Fruit fly (Drosophila melanogaster) whole organism, embryonic: ENCODE results near the gene CG43218.

ENCODE experiments used
- Adf1 ChIP-seq: fragments of 200-800 bp; sonication (Bioruptor generic); IDR thresholded peaks from 2 replicates; pipeline ENCODE4 v1.3.6; 2022; ENCODE audit warnings: missing biosample characterization, missing genetic modification characterization
- BEAF-32 ChIP-seq: fragments of 200-800 bp; sonication (Bioruptor generic); optimal IDR thresholded peaks from 3 replicates; lab custom pipeline; 2017; ENCODE audit warnings: missing biosample characterization, missing genetic modification characterization, mild to moderate bottlenecking, moderate library complexity, missing genetic modification reagents
- CG10274 ChIP-seq: fragments of 200-800 bp; sonication (Bioruptor generic); optimal IDR thresholded peaks from 3 replicates; lab custom pipeline; 2017; ENCODE audit warnings: missing biosample characterization, mild to moderate bottlenecking, missing genetic modification characterization
- CG11723 ChIP-seq: fragments of 200-800 bp; sonication (Bioruptor generic); optimal IDR thresholded peaks from 2 replicates; lab custom pipeline; 2017; ENCODE audit warnings: missing biosample characterization, mild to moderate bottlenecking, missing genetic modification characterization
- CG13775 ChIP-seq: fragments of 200-800 bp; sonication (Bioruptor generic); optimal IDR thresholded peaks from 3 replicates; lab custom pipeline; 2017; ENCODE audit warnings: missing biosample characterization, mild to moderate bottlenecking, missing genetic modification characterization
- CG15269 ChIP-seq: fragments of 200-800 bp; sonication (Bioruptor generic); optimal IDR thresholded peaks from 2 replicates; lab custom pipeline; 2018; ENCODE audit warnings: missing biosample characterization, mild to moderate bottlenecking, missing genetic modification characterization, moderate library complexity
- CG16813 ChIP-seq: fragments of 200-800 bp; sonication (Bioruptor generic); IDR thresholded peaks from 3 replicates; pipeline ENCODE4 v1.3.6; 2022; ENCODE audit warnings: missing biosample characterization, missing genetic modification characterization; ENCODE audit not compliant: partially characterized antibody
- CG17802 ChIP-seq: fragments of 200-800 bp; sonication (Bioruptor generic); optimal IDR thresholded peaks from 2 replicates; lab custom pipeline; 2018; ENCODE audit warnings: missing biosample characterization, mild to moderate bottlenecking, missing genetic modification characterization, moderate library complexity
- CG3065 ChIP-seq: fragments of 200-800 bp; sonication (Bioruptor generic); optimal IDR thresholded peaks from 2 replicates; lab custom pipeline; 2016; ENCODE audit warnings: missing biosample characterization, missing genetic modification characterization
- CG4730 ChIP-seq: fragments of 200-800 bp; sonication (Bioruptor generic); IDR thresholded peaks from 2 replicates; pipeline ENCODE4 v1.3.6; 2022; ENCODE audit warnings: missing biosample characterization, missing genetic modification characterization
- CG5245 ChIP-seq: fragments of 200-800 bp; sonication (Bioruptor generic); optimal IDR thresholded peaks from 3 replicates; lab custom pipeline; 2016; ENCODE audit warnings: missing biosample characterization, missing genetic modification characterization
- CG6175 ChIP-seq: fragments of 200-800 bp; sonication (Bioruptor generic); IDR thresholded peaks from 3 replicates; pipeline ENCODE4 v1.3.6; 2022; ENCODE audit warnings: missing biosample characterization, missing genetic modification characterization
- CG7745 ChIP-seq: fragments of 200-800 bp; sonication (Bioruptor generic); optimal IDR thresholded peaks from 2 replicates; lab custom pipeline; 2018; ENCODE audit warnings: missing biosample characterization, mild to moderate bottlenecking, missing genetic modification characterization, moderate library complexity
- CG9797 ChIP-seq: fragments of 200-800 bp; sonication (Bioruptor generic); optimal IDR thresholded peaks from 3 replicates; lab custom pipeline; 2018; ENCODE audit warnings: missing biosample characterization, mild to moderate bottlenecking, missing genetic modification characterization
- CG9817 ChIP-seq: fragments of 200-800 bp; sonication (Bioruptor generic); optimal IDR thresholded peaks from 2 replicates; lab custom pipeline; 2018; ENCODE audit warnings: missing biosample characterization, mild to moderate bottlenecking, missing genetic modification characterization, moderate library complexity
- Dref ChIP-seq: fragments of 200-800 bp; sonication (Bioruptor generic); IDR thresholded peaks from 2 replicates; pipeline ENCODE4 v1.3.6; 2022; ENCODE audit warnings: missing biosample characterization, missing genetic modification characterization
- Elba2 ChIP-seq: fragments of 200-800 bp; sonication (Bioruptor generic); optimal IDR thresholded peaks from 3 replicates; lab custom pipeline; 2016; ENCODE audit warnings: missing biosample characterization, missing genetic modification characterization
- Gug ChIP-seq: fragments of 200-800 bp; sonication (Bioruptor generic); IDR thresholded peaks from 4 replicates; pipeline ENCODE4 v1.3.6; 2022; ENCODE audit warnings: missing biosample characterization, missing genetic modification characterization
- Lim3 ChIP-seq: fragments of 200-800 bp; sonication (Bioruptor generic); IDR thresholded peaks from 2 replicates; pipeline ENCODE4 v1.3.6; 2022; ENCODE audit warnings: missing biosample characterization, missing genetic modification characterization
- MTF-1 ChIP-seq: fragments of 200-800 bp; sonication (Bioruptor generic); optimal IDR thresholded peaks from 2 replicates; lab custom pipeline; 2018; ENCODE audit warnings: missing biosample characterization, mild to moderate bottlenecking, missing genetic modification characterization, borderline replicate concordance
- Mad ChIP-seq: fragments of 200-800 bp; sonication (Bioruptor generic); optimal IDR thresholded peaks from 2 replicates; lab custom pipeline; 2016; ENCODE audit warnings: missing biosample characterization, missing genetic modification characterization
- Spps ChIP-seq: fragments of 200-800 bp; sonication (Bioruptor generic); optimal IDR thresholded peaks from 2 replicates; lab custom pipeline; 2018; ENCODE audit warnings: missing biosample characterization, mild to moderate bottlenecking, missing genetic modification characterization
- Sry-δ ChIP-seq: fragments of 200-800 bp; sonication (Bioruptor generic); optimal IDR thresholded peaks from 2 replicates; lab custom pipeline; 2016; ENCODE audit warnings: missing biosample characterization, missing genetic modification characterization
- Usf ChIP-seq: fragments of 200-800 bp; sonication (Bioruptor generic); optimal IDR thresholded peaks from 2 replicates; lab custom pipeline; 2017; ENCODE audit warnings: missing genotype, missing biosample characterization, missing genetic modification characterization
- Xrp1 ChIP-seq: fragments of 200-800 bp; sonication (Bioruptor generic); IDR thresholded peaks from 2 replicates; pipeline ENCODE4 v1.3.6; 2022; ENCODE audit warnings: missing biosample characterization, missing genetic modification characterization
- ash1 ChIP-seq: fragments of 200-800 bp; sonication (Bioruptor generic); optimal IDR thresholded peaks from 2 replicates; lab custom pipeline; 2018; ENCODE audit warnings: missing biosample characterization, mild to moderate bottlenecking, missing genetic modification characterization
- ato ChIP-seq: fragments of 200-800 bp; sonication (Bioruptor generic); IDR thresholded peaks from 2 replicates; pipeline ENCODE4 v1.3.6; 2022; ENCODE audit warnings: missing biosample characterization, missing genetic modification characterization; ENCODE audit not compliant: partially characterized antibody
- bowl ChIP-seq: fragments of 200-800 bp; sonication (Bioruptor generic); IDR thresholded peaks from 2 replicates; pipeline ENCODE4 v1.3.6; 2022; ENCODE audit warnings: missing biosample characterization, missing genetic modification characterization
- btn ChIP-seq: fragments of 200-800 bp; sonication (Bioruptor generic); optimal IDR thresholded peaks from 2 replicates; lab custom pipeline; 2016; ENCODE audit warnings: missing biosample characterization, missing genetic modification characterization
- chn ChIP-seq: fragments of 200-800 bp; sonication (Bioruptor generic); optimal IDR thresholded peaks from 2 replicates; lab custom pipeline; 2016; ENCODE audit warnings: missing biosample characterization, missing genetic modification characterization
- ci ChIP-seq: fragments of 200-800 bp; sonication (Bioruptor generic); IDR thresholded peaks from 3 replicates; pipeline ENCODE4 v1.3.6; 2022; ENCODE audit warnings: missing biosample characterization, missing genetic modification characterization
- eve ChIP-seq, 2 experiments: fragments of >200 bp; optimal IDR thresholded peaks; 2 replicates each; lab custom pipeline; 2017; ENCODE audit warnings: missing biosample characterization in 2 of 2, missing genetic modification characterization in 2 of 2
- ham ChIP-seq: fragments of 200-800 bp; sonication (Bioruptor generic); IDR thresholded peaks from 2 replicates; pipeline ENCODE4 v1.3.6; 2022; ENCODE audit warnings: missing biosample characterization, missing genetic modification characterization
- her ChIP-seq: fragments of 200-800 bp; sonication (Bioruptor generic); optimal IDR thresholded peaks from 2 replicates; lab custom pipeline; 2016; ENCODE audit warnings: missing biosample characterization, missing genetic modification characterization
- insv ChIP-seq, 2 experiments: fragments of 200-800 bp; sonication (Bioruptor generic); optimal IDR thresholded peaks; 3 replicates each; lab custom pipeline; 2016 to 2018; ENCODE audit warnings: missing biosample characterization in 2 of 2, missing genetic modification characterization in 2 of 2
- inv ChIP-seq: fragments of 200-800 bp; sonication (Bioruptor generic); IDR thresholded peaks from 2 replicates; pipeline ENCODE4 v1.3.6; 2022; ENCODE audit warnings: missing biosample characterization, missing genetic modification characterization; ENCODE audit not compliant: partially characterized antibody
- jing ChIP-seq: fragments of 200-800 bp; sonication (Bioruptor generic); optimal IDR thresholded peaks from 2 replicates; lab custom pipeline; 2018; ENCODE audit warnings: missing biosample characterization, mild to moderate bottlenecking, missing genetic modification characterization
- nerfin-2 ChIP-seq: fragments of 200-800 bp; sonication (Bioruptor generic); IDR thresholded peaks from 2 replicates; pipeline ENCODE4 v1.3.6; 2022; ENCODE audit warnings: missing biosample characterization, missing genetic modification characterization; ENCODE audit not compliant: partially characterized antibody
- pb ChIP-seq: fragments of 200-800 bp; sonication (Bioruptor generic); optimal IDR thresholded peaks from 3 replicates; lab custom pipeline; 2016; ENCODE audit warnings: missing biosample characterization, missing genetic modification characterization
- prd ChIP-seq, 3 experiments: fragments of >200 bp in 2 of 3; fragments of 200-800 bp in 1 of 3; sonication (Bioruptor generic) in 1 of 3; optimal IDR thresholded peaks in 2 of 3; IDR thresholded peaks in 1 of 3; 2 replicates in 2 of 3; 3 replicates in 1 of 3; pipeline versions ENCODE4 v1.3.6 to Lab custom; 2017 to 2022; ENCODE audit warnings: missing biosample characterization in 1 of 3, missing genetic modification characterization in 1 of 3
- ranshi ChIP-seq: fragments of 200-800 bp; sonication (Bioruptor generic); IDR thresholded peaks from 2 replicates; pipeline ENCODE4 v1.3.6; 2022; ENCODE audit warnings: missing biosample characterization, missing genetic modification characterization
- rib ChIP-seq: fragments of 200-800 bp; sonication (Bioruptor generic); IDR thresholded peaks from 2 replicates; pipeline ENCODE4 v1.3.6; 2022; ENCODE audit warnings: missing biosample characterization, missing genetic modification characterization
- ro ChIP-seq: fragments of 200-800 bp; sonication (Bioruptor generic); IDR thresholded peaks from 2 replicates; pipeline ENCODE4 v1.3.6; 2022; ENCODE audit warnings: missing biosample characterization, missing genetic modification characterization
- schlank ChIP-seq: fragments of 200-800 bp; sonication (Bioruptor generic); optimal IDR thresholded peaks from 2 replicates; lab custom pipeline; 2018; ENCODE audit warnings: missing biosample characterization, mild to moderate bottlenecking, missing genetic modification characterization
- slbo ChIP-seq: fragments of 200-800 bp; sonication (Bioruptor generic); IDR thresholded peaks from 2 replicates; pipeline ENCODE4 v1.3.6; 2022; ENCODE audit warnings: missing biosample characterization, missing genetic modification characterization
- tll ChIP-seq, 2 experiments: fragments of 200-800 bp in 1 of 2; fragments of >200 bp in 1 of 2; sonication (Bioruptor generic) in 1 of 2; optimal IDR thresholded peaks; 2 replicates each; lab custom pipeline; 2017 to 2019; ENCODE audit warnings: missing biosample characterization in 2 of 2, missing genetic modification characterization in 2 of 2, mild to moderate bottlenecking in 1 of 2, moderate library complexity in 1 of 2
- tup ChIP-seq: fragments of 200-800 bp; sonication (Bioruptor generic); optimal IDR thresholded peaks from 2 replicates; lab custom pipeline; 2016; ENCODE audit warnings: missing biosample characterization, mild to moderate bottlenecking, missing genetic modification characterization, moderate library complexity
- vfl ChIP-seq: fragments of 200-800 bp; sonication (Bioruptor generic); optimal IDR thresholded peaks from 2 replicates; lab custom pipeline; 2016; ENCODE audit warnings: missing biosample characterization, missing genetic modification characterization

Gene CG43218

DNA sequence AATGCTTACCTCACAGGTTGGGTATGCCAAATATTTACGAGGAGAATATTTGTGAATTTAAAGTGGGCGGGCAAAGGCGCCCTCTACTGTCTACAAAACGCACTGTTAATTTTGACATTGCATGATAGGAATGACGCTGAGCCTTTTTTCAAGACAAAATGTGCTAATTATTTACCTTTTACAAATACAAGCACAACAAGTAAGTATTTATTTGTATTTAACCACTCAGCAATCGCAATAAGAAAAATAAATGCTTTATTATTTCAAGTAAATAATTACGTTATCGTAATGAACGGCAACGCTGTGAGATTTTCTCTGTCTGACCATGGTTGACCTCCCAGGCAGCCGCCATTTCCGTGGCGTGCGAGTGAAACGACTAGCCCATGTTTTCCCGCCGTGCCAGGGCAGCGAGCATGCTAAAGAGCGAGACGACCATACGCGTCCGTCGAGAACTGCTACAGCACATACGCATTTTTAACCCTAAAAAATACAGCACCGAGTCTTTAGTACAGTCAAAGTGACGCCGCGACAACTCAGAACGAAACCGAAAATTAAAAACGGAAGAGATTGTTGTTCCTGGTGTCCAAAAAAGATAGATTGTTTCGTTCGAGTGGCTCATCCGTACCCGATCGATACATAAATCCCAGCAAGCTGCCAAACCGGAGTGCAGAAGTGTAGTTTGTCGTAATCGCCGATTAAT, 28.0 kb downstream of the CG43218 start, which contains the start of the genes CG12974 and pzg (continued):
- no peak for TF ChIP-seq eve (GFP tag; optimal IDR thresholded peaks at IDR 0.05; lab: Kevin White, UChicago)
- TF ChIP-seq ranshi (GFP tag; lab: Robert Waterston, UW), result peak; percentile 61; the same call in 1 of the 2 replicates
- peak; percentile 41 for TF ChIP-seq CG10274 (GFP tag; lab: Kevin White, UChicago)
- peak; percentile 59 for TF ChIP-seq CG15269
- TF ChIP-seq inv (GFP tag; lab: Robert Waterston, UW), result peak; percentile 85
- TF ChIP-seq nerfin-2 (GFP tag; lab: Robert Waterston, UW), result peak; percentile 71
- TF ChIP-seq Gug, result no peak
- TF ChIP-seq CG9817 (tag; lab: Kevin White, UChicago), result peak; percentile 87
- no peak; the same call in 1 of the 2 replicates for TF ChIP-seq Lim3 (GFP tag; lab: Robert Waterston, UW)
- TF ChIP-seq ash1 (GFP tag; lab: Kevin White, UChicago), result no peak
- TF ChIP-seq ato, result peak; percentile 67; the same call in 1 of the 2 replicates
- peak; percentile 88 for TF ChIP-seq slbo (GFP tag; lab: Robert Waterston, UW)
- peak; percentile 61 for TF ChIP-seq Usf
- no peak for TF ChIP-seq CG7745 (tag; lab: Kevin White, UChicago)
- peak; percentile 47 for TF ChIP-seq tup
- TF ChIP-seq CG4730 (GFP tag; lab: Robert Waterston, UW), result peak; percentile 61
- peak; percentile 7 for TF ChIP-seq schlank (tag; lab: Kevin White, UChicago)
- TF ChIP-seq CG17802 (tag; lab: Kevin White, UChicago), result peak; percentile 79
- peak; percentile 54 for TF ChIP-seq Adf1 (GFP tag; lab: Robert Waterston, UW)
- TF ChIP-seq MTF-1 (GFP tag; lab: Kevin White, UChicago), result peak; percentile 35
- peak; percentile 69 for TF ChIP-seq BEAF-32 (GFP tag; lab: Kevin White, UChicago)
- peak; percentile 72 for TF ChIP-seq Sry-δ (GFP tag; lab: Kevin White, UChicago)
- TF ChIP-seq vfl (GFP tag; lab: Kevin White, UChicago), result peak; percentile 49
- TF ChIP-seq prd (optimal IDR thresholded peaks at IDR 0.05; lab: Kevin White, UChicago), result no peak
- peak; percentile 91 for TF ChIP-seq prd (GFP tag; IDR thresholded peaks at IDR 0.05; lab: Robert Waterston, UW)
- peak; percentile 14 for TF ChIP-seq Spps
- no peak for TF ChIP-seq btn (GFP tag; lab: Kevin White, UChicago)
- TF ChIP-seq insv (GFP tag; optimal IDR thresholded peaks at IDR 0.05; lab: Kevin White, UChicago), result peak in 1 of 2 experiments; percentile 42
- no peak; the same call in 1 of the 2 replicates for TF ChIP-seq rib (GFP tag; lab: Robert Waterston, UW)
- TF ChIP-seq pb, result peak; percentile 39
- TF ChIP-seq Elba2 (GFP tag; lab: Kevin White, UChicago), result no peak
- TF ChIP-seq tll (GFP tag; optimal IDR thresholded peaks at IDR 0.05; lab: Kevin White, UChicago), result peak; percentile 37 to 71
- TF ChIP-seq CG13775 (GFP tag; lab: Kevin White, UChicago), result peak; percentile 94
- TF ChIP-seq chn (GFP tag; lab: Kevin White, UChicago), result peak; percentile 86
- TF ChIP-seq ci (GFP tag; lab: Robert Waterston, UW), result peak; percentile 88
- no peak for TF ChIP-seq her (GFP tag; lab: Kevin White, UChicago)
- peak; percentile 64; the same call in 1 of the 2 replicates for TF ChIP-seq ro
- TF ChIP-seq jing (GFP tag; lab: Kevin White, UChicago), result peak; percentile 69
- 0 out of 3 replicates have a peak, but pooled peaks have one; percentile 6 for TF ChIP-seq CG6175 (GFP tag; lab: Robert Waterston, UW)
- TF ChIP-seq CG16813, result peak; percentile 77
- peak; percentile 8 for TF ChIP-seq CG11723
- TF ChIP-seq Dref (GFP tag; lab: Robert Waterston, UW), result peak; percentile 40
- TF ChIP-seq ham (GFP tag; lab: Robert Waterston, UW), result peak; percentile 38; the same call in 1 of the 2 replicates
- no peak for TF ChIP-seq bowl
- peak; percentile 71 for TF ChIP-seq CG9797 (GFP tag; lab: Kevin White, UChicago)
- TF ChIP-seq Mad (GFP tag; lab: Kevin White, UChicago), result peak; percentile 59
- no peak for TF ChIP-seq CG5245 (GFP tag; lab: Kevin White, UChicago)
- peak; percentile 86 for TF ChIP-seq Xrp1 (GFP tag; lab: Robert Waterston, UW)
- peak; percentile 35 for TF ChIP-seq CG3065
